Worm (Caenorhabditis elegans) whole organism, L3 larva: ENCODE results near the gene K02F3.9.

Experiments
- R02D3.7 ChIP-seq: fragments of 150-350 bp; optimal IDR thresholded peaks from 2 replicates; lab custom pipeline; 2014; ENCODE audit warnings: missing biosample characterization, missing genetic modification characterization
- ZK546.5 ChIP-seq: sonication (generic microtip); optimal IDR thresholded peaks from 2 replicates; lab custom pipeline; 2017; ENCODE audit warnings: missing biosample characterization, missing genetic modification characterization
- aly-2 ChIP-seq: fragments of 150-350 bp; optimal IDR thresholded peaks from 2 replicates; lab custom pipeline; 2014; ENCODE audit warnings: missing biosample characterization, missing genetic modification characterization
- ama-1 ChIP-seq: fragments of 150-350 bp; optimal IDR thresholded peaks from 2 replicates; lab custom pipeline; 2018
- ceh-16 ChIP-seq: sonication (generic microtip); optimal IDR thresholded peaks from 2 replicates; lab custom pipeline; 2017; ENCODE audit warnings: missing biosample characterization, missing genetic modification characterization
- ceh-28 ChIP-seq: fragments of 150-350 bp; optimal IDR thresholded peaks from 2 replicates; lab custom pipeline; 2014; ENCODE audit warnings: missing biosample characterization, missing genetic modification reagents, missing genetic modification characterization
- ceh-9 ChIP-seq: sonication (generic microtip); optimal IDR thresholded peaks from 2 replicates; lab custom pipeline; 2018; ENCODE audit warnings: missing biosample characterization, missing genetic modification characterization
- daf-12 ChIP-seq: fragments of 150-350 bp; optimal IDR thresholded peaks from 2 replicates; lab custom pipeline; 2014; ENCODE audit warnings: missing biosample characterization, missing genetic modification reagents, missing genetic modification characterization
- egl-5 ChIP-seq: fragments of 150-350 bp; optimal IDR thresholded peaks from 2 replicates; lab custom pipeline; 2017; ENCODE audit warnings: missing biosample characterization, missing genetic modification reagents, missing genetic modification characterization, inconsistent platforms
- elt-2 ChIP-seq: sonication (generic microtip); optimal IDR thresholded peaks from 2 replicates; lab custom pipeline; 2016; ENCODE audit warnings: missing genetic modification reagents, mild to moderate bottlenecking, missing genetic modification characterization, missing compliant biosample characterization
- elt-3 ChIP-seq, 3 experiments: fragments of 150-350 bp in 1 of 3; sonication (generic microtip) in 2 of 3; optimal IDR thresholded peaks; 2 replicates in 2 of 3; 4 replicates in 1 of 3; lab custom pipeline; 2014 to 2017; ENCODE audit warnings: missing biosample characterization in 3 of 3, missing genetic modification characterization in 3 of 3
- fkh-10 ChIP-seq: sonication (generic microtip); optimal IDR thresholded peaks from 2 replicates; lab custom pipeline; 2017; ENCODE audit warnings: missing biosample characterization, missing genetic modification reagents, missing genetic modification characterization
- fkh-2 ChIP-seq: fragments of 150-350 bp; optimal IDR thresholded peaks from 2 replicates; lab custom pipeline; 2014; ENCODE audit warnings: missing biosample characterization, missing genetic modification reagents, missing genetic modification characterization
- fos-1 ChIP-seq: fragments of 150-350 bp; optimal IDR thresholded peaks from 2 replicates; lab custom pipeline; 2014; ENCODE audit warnings: missing biosample characterization, missing genetic modification characterization
- hmg-11 ChIP-seq: sonication (generic microtip); optimal IDR thresholded peaks from 2 replicates; lab custom pipeline; 2016; ENCODE audit warnings: missing genetic modification characterization, missing compliant biosample characterization
- jun-1 ChIP-seq: fragments of 150-350 bp; optimal IDR thresholded peaks from 2 replicates; lab custom pipeline; 2014; ENCODE audit warnings: missing biosample characterization, missing genetic modification reagents, missing genetic modification characterization
- lin-15B ChIP-seq: fragments of 150-350 bp; optimal IDR thresholded peaks from 2 replicates; lab custom pipeline; 2014; ENCODE audit warnings: missing biosample characterization, missing genetic modification characterization
- lin-39 ChIP-seq: fragments of 150-350 bp; optimal IDR thresholded peaks from 2 replicates; lab custom pipeline; 2018; ENCODE audit warnings: missing biosample characterization, missing genetic modification reagents, missing genetic modification characterization
- lsy-12 ChIP-seq: sonication (generic microtip); optimal IDR thresholded peaks from 2 replicates; lab custom pipeline; 2016; ENCODE audit warnings: mild to moderate bottlenecking, missing genetic modification characterization, missing compliant biosample characterization
- mdl-1 ChIP-seq: fragments of 150-350 bp; optimal IDR thresholded peaks from 2 replicates; lab custom pipeline; 2014; ENCODE audit warnings: missing biosample characterization, missing genetic modification characterization
- mml-1 ChIP-seq: fragments of 150-350 bp; sonication (generic microtip); optimal IDR thresholded peaks from 3 replicates; lab custom pipeline; 2014; ENCODE audit warnings: missing biosample characterization, missing genetic modification characterization
- nfya-1 ChIP-seq: sonication (generic microtip); optimal IDR thresholded peaks from 2 replicates; lab custom pipeline; 2017; ENCODE audit warnings: missing genetic modification characterization, mild to moderate bottlenecking, missing compliant biosample characterization, antibody characterized with exemption, moderate library complexity; ENCODE audit not compliant: insufficient read depth
- nhr-11 ChIP-seq: fragments of 150-350 bp; optimal IDR thresholded peaks from 2 replicates; lab custom pipeline; 2014; ENCODE audit warnings: missing biosample characterization, missing genetic modification characterization
- nhr-12 ChIP-seq: fragments of 150-350 bp; optimal IDR thresholded peaks from 2 replicates; lab custom pipeline; 2014; ENCODE audit warnings: missing biosample characterization, missing genetic modification characterization
- nhr-23 ChIP-seq: fragments of 150-350 bp; optimal IDR thresholded peaks from 2 replicates; lab custom pipeline; 2014; ENCODE audit warnings: missing biosample characterization, missing genetic modification reagents, missing genetic modification characterization
- nhr-237 ChIP-seq: fragments of 150-350 bp; optimal IDR thresholded peaks from 2 replicates; lab custom pipeline; 2014; ENCODE audit warnings: missing biosample characterization, missing genetic modification characterization
- nhr-25 ChIP-seq: sonication (generic microtip); optimal IDR thresholded peaks from 2 replicates; lab custom pipeline; 2017; ENCODE audit warnings: missing biosample characterization, missing genetic modification characterization
- nhr-43 ChIP-seq: sonication (generic microtip); optimal IDR thresholded peaks from 2 replicates; lab custom pipeline; 2016; ENCODE audit warnings: mild to moderate bottlenecking, missing genetic modification characterization, missing compliant biosample characterization; ENCODE audit not compliant: poor library complexity, severe bottlenecking
- nhr-67 ChIP-seq: fragments of 150-350 bp; optimal IDR thresholded peaks from 2 replicates; lab custom pipeline; 2014; ENCODE audit warnings: missing biosample characterization, missing genetic modification characterization
- nhr-77 ChIP-seq: fragments of 150-350 bp; optimal IDR thresholded peaks from 2 replicates; lab custom pipeline; 2014; ENCODE audit warnings: missing biosample characterization, missing genetic modification characterization
- pha-4 ChIP-seq: fragments of 150-350 bp; optimal IDR thresholded peaks from 2 replicates; lab custom pipeline; 2014; ENCODE audit warnings: missing biosample characterization, missing genetic modification reagents, missing genetic modification characterization
- pqm-1 ChIP-seq: fragments of 150-350 bp; optimal IDR thresholded peaks from 2 replicates; lab custom pipeline; 2017; ENCODE audit warnings: missing biosample characterization, missing genetic modification characterization, inconsistent platforms
- sea-2 ChIP-seq: fragments of 150-350 bp; sonication (generic microtip); optimal IDR thresholded peaks from 4 replicates; lab custom pipeline; 2014; ENCODE audit warnings: missing biosample characterization, missing genetic modification reagents, missing genetic modification characterization
- skn-1 ChIP-seq: fragments of 150-350 bp; optimal IDR thresholded peaks from 2 replicates; lab custom pipeline; 2014; ENCODE audit warnings: missing biosample characterization, missing genetic modification characterization
- snpc-4 ChIP-seq: fragments of 150-350 bp; optimal IDR thresholded peaks from 2 replicates; lab custom pipeline; 2014; ENCODE audit warnings: missing biosample characterization, missing genetic modification characterization
- tbx-2 ChIP-seq: sonication (generic microtip); optimal IDR thresholded peaks from 2 replicates; lab custom pipeline; 2016; ENCODE audit warnings: mild to moderate bottlenecking, missing genetic modification characterization, missing compliant biosample characterization
- unc-39 ChIP-seq: sonication (generic microtip); optimal IDR thresholded peaks from 4 replicates; lab custom pipeline; 2017; ENCODE audit warnings: missing biosample characterization, missing genetic modification characterization
- unc-62 ChIP-seq: fragments of 150-350 bp; sonication (generic microtip); optimal IDR thresholded peaks from 4 replicates; lab custom pipeline; 2014; ENCODE audit warnings: missing biosample characterization, missing genetic modification reagents, missing genetic modification characterization
- zag-1 ChIP-seq: fragments of 150-350 bp; optimal IDR thresholded peaks from 2 replicates; lab custom pipeline; 2014; ENCODE audit warnings: missing biosample characterization, missing genetic modification characterization
- ztf-11 ChIP-seq: fragments of 150-350 bp; optimal IDR thresholded peaks from 2 replicates; lab custom pipeline; 2014; ENCODE audit warnings: missing biosample characterization, missing genetic modification characterization
- ztf-4 ChIP-seq: fragments of 150-350 bp; optimal IDR thresholded peaks from 2 replicates; lab custom pipeline; 2014; ENCODE audit warnings: missing biosample characterization, missing genetic modification characterization

Gene K02F3.9

DNA sequence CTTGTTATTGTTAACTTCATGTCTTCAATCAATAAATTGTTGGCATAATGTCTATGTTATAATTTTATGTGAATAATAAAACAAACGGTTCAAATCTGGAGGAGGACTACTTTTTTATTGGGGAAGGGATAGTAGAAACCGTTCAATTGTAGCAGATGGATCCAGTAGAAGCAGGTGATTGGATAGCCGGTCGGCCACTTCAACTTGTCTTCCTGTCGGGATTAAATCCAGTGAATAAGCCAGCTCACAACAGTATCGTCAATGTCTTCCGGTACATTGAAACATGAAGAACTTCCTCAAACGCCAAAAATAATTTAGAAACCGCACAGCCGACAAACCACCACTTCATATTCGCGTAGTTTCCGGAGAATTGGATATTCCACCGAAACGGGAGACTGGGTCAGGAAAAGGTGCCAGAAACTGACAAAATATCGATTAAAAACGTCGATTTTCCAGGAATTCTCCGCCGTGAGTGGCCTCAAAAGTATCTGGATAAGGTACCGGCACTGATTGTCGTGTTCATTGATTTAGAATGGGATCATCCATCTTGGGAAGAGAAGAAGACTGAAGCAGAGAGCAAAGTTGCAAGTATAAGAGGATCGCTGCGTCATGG lies 46.1 kb downstream of the K02F3.9 start, which contains the start of gene trpp-11:
TSS of gene trpp-11 (plus strand) at position 153 of the 613 bp plus-strand sequence.
- TF ChIP-seq elt-3 (tag; optimal IDR thresholded peaks at IDR 0.05; lab: Kevin White, UChicago) = no peak

DNA sequence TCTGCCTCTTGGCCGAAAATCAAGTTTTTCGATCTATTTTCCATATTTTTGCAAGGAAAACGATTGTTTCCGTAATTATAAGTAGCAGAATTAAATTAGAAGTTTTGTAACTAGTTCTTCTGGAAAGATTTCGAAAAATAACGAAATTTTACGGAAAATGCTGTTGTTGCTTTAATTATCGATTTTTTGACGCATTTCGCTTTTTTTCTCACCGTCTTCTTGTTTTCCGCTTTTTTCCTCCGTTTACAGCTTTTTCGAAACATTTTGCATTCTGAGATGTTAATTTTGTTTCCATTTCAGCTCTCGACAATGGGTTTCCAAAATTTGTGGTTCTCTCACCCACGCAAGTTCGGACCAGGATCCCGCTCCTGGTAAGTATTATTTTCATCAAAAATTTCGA lies 47.2 kb downstream of the K02F3.9 start, which contains the start of gene rps-29:
TSS of gene rps-29 (plus strand) at position 301 of the 400 bp plus-strand sequence.
- no peak for TF ChIP-seq pha-4 (tag; lab: Kevin White, UChicago)
- TF ChIP-seq elt-3 (tag; optimal IDR thresholded peaks at IDR 0.05; lab: Kevin White, UChicago) = no peak
- peak; percentile 17 for TF ChIP-seq ceh-28 (tag; lab: Kevin White, UChicago)
- TF ChIP-seq sea-2 (GFP tag; lab: Kevin White, UChicago) = no peak

DNA sequence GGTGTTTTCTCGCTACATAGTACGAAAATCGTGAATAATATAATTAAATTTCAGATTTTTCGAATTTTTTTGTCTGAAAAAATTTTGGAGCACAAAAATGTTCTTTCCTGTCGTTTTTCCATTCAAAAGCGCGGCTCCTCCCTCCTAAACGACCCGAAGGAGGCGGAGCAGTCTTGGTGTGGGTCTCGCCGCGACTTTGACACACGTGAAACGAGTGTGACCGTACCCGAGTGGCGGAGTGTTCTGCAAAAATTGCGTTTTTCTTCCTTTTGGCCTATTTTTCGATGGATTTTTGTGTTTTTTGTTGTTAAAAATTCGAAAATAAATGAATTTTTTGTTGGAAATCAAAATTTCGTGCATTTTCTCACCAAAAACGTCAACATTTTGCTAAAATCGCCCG lies 47.6 kb downstream of the K02F3.9 start, which contains the start of gene snt-2:
TSS of gene snt-2 (minus strand) at position 139 of the 400 bp plus-strand sequence.
- TF ChIP-seq nhr-11 = no peak
- no peak for TF ChIP-seq ZK546.5 (tag; lab: Kevin White, UChicago)
- no peak for TF ChIP-seq sea-2 (GFP tag; lab: Kevin White, UChicago)
- peak; percentile 38 for TF ChIP-seq skn-1
- no peak for TF ChIP-seq ztf-11 (tag; lab: Kevin White, UChicago)
- no peak for TF ChIP-seq unc-39 (tag; lab: Kevin White, UChicago)
- TF ChIP-seq mdl-1 (tag; lab: Kevin White, UChicago) = no peak
- TF ChIP-seq nhr-77 (tag; lab: Kevin White, UChicago) = no peak
- TF ChIP-seq ama-1 (lab: Kevin White, UChicago) = peak; percentile 29
- no peak for TF ChIP-seq ztf-4
- peak; percentile 26 for TF ChIP-seq R02D3.7 (tag; lab: Kevin White, UChicago)
- peak; percentile 71 for TF ChIP-seq elt-2 (tag; lab: Kevin White, UChicago)
- TF ChIP-seq nfya-1 (tag; lab: Kevin White, UChicago) = peak; percentile 96
- TF ChIP-seq nhr-237 = no peak
- peak; percentile 91 for TF ChIP-seq lin-39
- TF ChIP-seq pha-4 (tag; lab: Kevin White, UChicago) = peak; percentile 76
- TF ChIP-seq jun-1 = no peak
- peak; percentile 29 for TF ChIP-seq pqm-1 (tag; lab: Kevin White, UChicago)
- TF ChIP-seq lsy-12 (tag; lab: Kevin White, UChicago) = peak; percentile 81
- TF ChIP-seq nhr-67 (tag; lab: Kevin White, UChicago) = no peak
- TF ChIP-seq unc-62 (GFP tag; lab: Kevin White, UChicago) = no peak
- no peak for TF ChIP-seq nhr-12 (tag; lab: Kevin White, UChicago)
- TF ChIP-seq ceh-9 (tag; lab: Kevin White, UChicago) = no peak
- TF ChIP-seq snpc-4 (tag; lab: Kevin White, UChicago) = peak; percentile 60
- peak; percentile 59 for TF ChIP-seq egl-5 (tag; lab: Kevin White, UChicago)
- TF ChIP-seq elt-3 (tag; optimal IDR thresholded peaks at IDR 0.05; lab: Kevin White, UChicago) = no peak
- TF ChIP-seq fkh-10 = peak; percentile 56
- no peak for TF ChIP-seq nhr-43
- no peak for TF ChIP-seq zag-1 (tag; lab: Kevin White, UChicago)
- TF ChIP-seq ceh-16 (tag; lab: Kevin White, UChicago) = no peak
- peak; percentile 71 for TF ChIP-seq nhr-25 (tag; lab: Kevin White, UChicago)
- TF ChIP-seq nhr-23 (tag; lab: Kevin White, UChicago) = peak; percentile 58
- no peak for TF ChIP-seq fos-1
- TF ChIP-seq aly-2 (tag; lab: Kevin White, UChicago) = no peak
- no peak for TF ChIP-seq fkh-2 (tag; lab: Kevin White, UChicago)
- TF ChIP-seq daf-12 (tag; lab: Kevin White, UChicago) = no peak
- no peak for TF ChIP-seq tbx-2 (tag; lab: Kevin White, UChicago)
- peak; percentile 72 for TF ChIP-seq hmg-11 (tag; lab: Kevin White, UChicago)
- peak; percentile 86 for TF ChIP-seq lin-15B (tag; lab: Kevin White, UChicago)
- no peak for TF ChIP-seq mml-1
- TF ChIP-seq, all 47 proteins: peak for 16
